Worm (Caenorhabditis elegans): ENCODE data around the gene C35D6.4.

The C35D6.4 gene

DNA sequence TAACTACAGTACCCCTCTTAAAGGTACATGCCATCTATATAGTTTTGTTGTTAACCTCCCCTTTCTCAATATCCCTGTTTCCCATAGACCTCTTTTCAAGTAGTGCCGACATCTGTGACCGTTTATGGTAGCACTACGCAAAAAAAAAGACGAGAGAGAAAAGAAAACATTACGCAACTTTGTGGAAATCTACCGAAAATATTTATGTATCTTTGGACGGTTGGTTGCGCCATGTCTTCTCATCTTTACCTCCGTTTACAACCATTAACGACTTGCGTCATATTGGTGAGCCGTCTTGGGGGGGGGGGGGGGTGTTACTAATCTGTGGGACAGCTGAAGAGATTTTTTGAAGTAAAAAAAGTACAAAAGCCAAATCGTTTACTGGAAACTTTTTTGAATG is 40.7 kb downstream of the C35D6.4 start:
- TF ChIP-seq ceh-13 (GFP tag; optimal IDR thresholded peaks at IDR 0.05) (no peak), B0310.2 (tag; optimal IDR thresholded peaks at IDR 0.05) (no peak), tbx-11 (GFP tag; IDR thresholded peaks at IDR 0.05) (no peak), ceh-36 (tag; optimal IDR thresholded peaks at IDR 0.05) (peak; percentile 28), tbx-37 (GFP tag; conservative IDR thresholded peaks at IDR 0.05) (no peak), hnd-1 (tag; optimal IDR thresholded peaks at IDR 0.05) (no peak)

DNA sequence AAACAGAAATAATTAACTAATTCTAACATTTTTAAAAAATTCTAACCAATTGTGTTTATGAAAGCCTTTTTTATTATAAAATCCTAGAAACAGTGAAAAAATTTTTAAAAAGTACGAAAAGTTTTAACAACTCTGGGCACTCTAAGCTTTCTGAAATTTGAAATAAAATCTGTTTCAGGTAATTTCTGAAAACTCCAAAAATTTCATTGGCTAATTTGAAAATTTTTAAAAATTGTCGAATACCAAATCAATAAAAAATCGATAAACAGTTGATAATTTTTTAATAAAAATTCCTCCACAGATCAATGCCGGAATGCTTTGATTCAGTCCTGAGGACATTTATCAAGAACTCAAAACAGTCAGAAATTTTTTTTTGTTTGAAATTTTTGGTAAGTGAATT is 42.9 kb downstream of the C35D6.4 start, which contains the start of gene Y65A5A.24:
Gene Y65A5A.24, plus strand, starts transcription at position 301 of the 400 bp plus-strand sequence.
- TF ChIP-seq ama-1 (optimal IDR thresholded peaks at IDR 0.05) (no peak), scrt-1 (GFP tag; IDR thresholded peaks at IDR 0.05) (no peak), F13C5.2 (tag; optimal IDR thresholded peaks at IDR 0.05) (no peak), pes-1 (GFP tag; IDR thresholded peaks at IDR 0.05) (no peak), hmbx-1 (tag; optimal IDR thresholded peaks at IDR 0.05) (no peak), hmg-4 (GFP tag; optimal IDR thresholded peaks at IDR 0.05) (no peak), aly-1 (tag; optimal IDR thresholded peaks at IDR 0.05) (no peak)

DNA sequence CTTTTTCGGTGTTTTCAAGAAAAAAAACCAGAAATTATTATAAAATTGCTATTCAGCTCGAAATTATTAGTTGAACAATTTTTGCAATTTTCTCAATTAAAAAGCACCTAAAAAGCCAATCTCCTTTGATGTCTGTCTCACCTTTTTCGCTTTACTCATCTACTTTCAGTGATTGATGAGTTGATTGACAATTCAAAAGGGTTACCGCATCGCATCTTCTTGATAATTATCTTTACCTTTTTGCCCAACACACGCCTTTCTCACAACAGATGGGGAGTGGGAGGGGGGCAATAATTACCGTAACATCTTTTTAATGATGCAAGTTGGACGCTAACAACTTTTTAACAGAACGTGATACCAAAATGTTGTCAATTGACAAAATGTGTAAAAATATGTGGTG is 45.9 kb downstream of the C35D6.4 start:
- TF ChIP-seq ama-1 (optimal IDR thresholded peaks at IDR 0.05): no peak
- no peak for TF ChIP-seq tbx-11 (GFP tag; IDR thresholded peaks at IDR 0.05)
- TF ChIP-seq tra-4 (tag; optimal IDR thresholded peaks at IDR 0.05): no peak
- TF ChIP-seq aly-1 (tag; optimal IDR thresholded peaks at IDR 0.05): no peak
- TF ChIP-seq hmg-4 (GFP tag; optimal IDR thresholded peaks at IDR 0.05): no peak
- no peak for TF ChIP-seq scrt-1 (GFP tag; IDR thresholded peaks at IDR 0.05)
- TF ChIP-seq hmbx-1 (tag; optimal IDR thresholded peaks at IDR 0.05): no peak
- no peak for TF ChIP-seq pes-1 (GFP tag; IDR thresholded peaks at IDR 0.05)
- TF ChIP-seq flt-1 (GFP tag; IDR thresholded peaks at IDR 0.05): no peak
- no peak for TF ChIP-seq ceh-13 (GFP tag; optimal IDR thresholded peaks at IDR 0.05)
- TF ChIP-seq tbx-37 (GFP tag; conservative IDR thresholded peaks at IDR 0.05): no peak
- TF ChIP-seq sea-1 (GFP tag; conservative IDR thresholded peaks at IDR 0.05): no peak
- no peak for TF ChIP-seq F13C5.2 (tag; optimal IDR thresholded peaks at IDR 0.05)
- no peak for TF ChIP-seq B0310.2 (tag; optimal IDR thresholded peaks at IDR 0.05)
- no peak for TF ChIP-seq ets-7 (tag; optimal IDR thresholded peaks at IDR 0.05)
- TF ChIP-seq ceh-36 (tag; optimal IDR thresholded peaks at IDR 0.05): no peak

DNA sequence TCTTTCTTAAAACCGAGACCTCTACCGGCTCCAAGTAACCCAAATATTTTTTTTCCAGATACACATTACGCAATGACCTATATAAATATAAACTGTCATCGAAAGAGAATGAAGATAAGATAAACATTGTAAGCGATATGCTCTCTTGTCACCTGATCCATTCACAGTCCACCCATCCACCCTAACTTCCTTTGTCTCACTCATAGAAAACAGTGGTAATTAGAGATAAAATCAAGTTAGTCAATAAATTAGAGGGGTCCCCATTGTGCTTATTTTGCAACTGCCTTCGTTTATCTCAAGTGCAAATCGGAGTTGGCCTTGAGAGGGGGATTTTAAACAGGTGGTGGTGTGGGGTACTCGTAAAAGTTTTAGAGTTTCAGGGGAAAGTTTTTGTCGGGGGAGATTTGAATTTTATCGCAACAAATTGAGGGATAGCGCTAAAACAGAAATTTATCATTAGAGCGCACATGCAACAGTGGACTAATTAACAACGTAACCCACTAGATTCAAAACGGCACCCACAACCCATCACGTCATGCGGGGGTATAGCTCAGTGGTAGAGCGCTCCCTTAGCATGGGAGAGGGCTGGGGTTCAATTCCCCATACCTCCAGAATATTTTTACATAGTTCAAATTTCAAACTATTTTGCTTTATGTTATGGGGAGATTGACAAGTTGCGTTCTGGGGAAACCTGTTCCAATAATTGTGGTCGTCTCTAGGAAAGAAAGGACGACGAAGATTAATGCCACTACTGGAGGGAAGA is 47.2 kb downstream of the C35D6.4 start:
- TF ChIP-seq tbx-11 (GFP tag; IDR thresholded peaks at IDR 0.05) (peak; percentile 68), hnd-1 (tag; optimal IDR thresholded peaks at IDR 0.05) (peak; percentile 15), ceh-36 (tag; optimal IDR thresholded peaks at IDR 0.05) (peak; percentile 72), aly-1 (tag; optimal IDR thresholded peaks at IDR 0.05) (peak; percentile 82), tbx-37 (GFP tag; conservative IDR thresholded peaks at IDR 0.05) (peak; percentile 66), B0310.2 (tag; optimal IDR thresholded peaks at IDR 0.05) (peak; percentile 75), flt-1 (GFP tag; IDR thresholded peaks at IDR 0.05) (peak; percentile 85), ets-7 (tag; optimal IDR thresholded peaks at IDR 0.05) (peak; percentile 41), ceh-13 (GFP tag; optimal IDR thresholded peaks at IDR 0.05) (peak; percentile 52), pes-1 (GFP tag; IDR thresholded peaks at IDR 0.05) (peak; percentile 90), tra-4 (tag; optimal IDR thresholded peaks at IDR 0.05) (peak; percentile 82), hmg-4 (GFP tag; optimal IDR thresholded peaks at IDR 0.05) (peak; percentile 90), ama-1 (optimal IDR thresholded peaks at IDR 0.05) (peak; percentile 74), hmbx-1 (tag; optimal IDR thresholded peaks at IDR 0.05) (no peak), sea-1 (GFP tag; conservative IDR thresholded peaks at IDR 0.05) (peak; percentile 80), scrt-1 (GFP tag; IDR thresholded peaks at IDR 0.05) (peak; percentile 82), F13C5.2 (tag; optimal IDR thresholded peaks at IDR 0.05) (peak; percentile 61)

DNA sequence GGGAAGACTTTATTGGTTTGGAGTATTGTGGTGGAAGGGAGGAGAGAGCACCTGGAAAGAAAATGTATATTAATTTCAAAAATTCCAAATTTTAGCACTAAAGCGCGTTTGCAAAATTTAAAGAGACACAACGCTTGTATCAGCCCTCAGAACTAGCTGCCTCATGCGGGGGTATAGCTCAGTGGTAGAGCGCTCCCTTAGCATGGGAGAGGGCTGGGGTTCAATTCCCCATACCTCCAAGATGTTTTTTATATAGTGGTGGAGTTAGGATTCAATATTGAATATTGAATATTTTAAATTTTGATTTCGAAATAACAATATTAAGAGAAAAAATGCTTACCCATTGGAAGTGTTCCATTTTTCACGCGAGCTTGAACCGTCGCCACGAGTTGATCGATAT is 48.2 kb downstream of the C35D6.4 start:
- peak; percentile 82 for TF ChIP-seq sea-1 (GFP tag; conservative IDR thresholded peaks at IDR 0.05)
- peak; percentile 66 for TF ChIP-seq ceh-36 (tag; optimal IDR thresholded peaks at IDR 0.05)
- no peak for TF ChIP-seq tra-4 (tag; optimal IDR thresholded peaks at IDR 0.05)
- peak; percentile 29 for TF ChIP-seq B0310.2 (tag; optimal IDR thresholded peaks at IDR 0.05)
- peak; percentile 22 for TF ChIP-seq hmg-4 (GFP tag; optimal IDR thresholded peaks at IDR 0.05)
- TF ChIP-seq pes-1 (GFP tag; IDR thresholded peaks at IDR 0.05): peak; percentile 87
- TF ChIP-seq hmbx-1 (tag; optimal IDR thresholded peaks at IDR 0.05): no peak
- peak; percentile 54 for TF ChIP-seq ama-1 (optimal IDR thresholded peaks at IDR 0.05)
- TF ChIP-seq scrt-1 (GFP tag; IDR thresholded peaks at IDR 0.05): peak; percentile 73
- TF ChIP-seq tbx-37 (GFP tag; conservative IDR thresholded peaks at IDR 0.05): peak; percentile 63
- no peak for TF ChIP-seq F13C5.2 (tag; optimal IDR thresholded peaks at IDR 0.05)
- peak; percentile 78 for TF ChIP-seq flt-1 (GFP tag; IDR thresholded peaks at IDR 0.05)
- TF ChIP-seq hnd-1 (tag; optimal IDR thresholded peaks at IDR 0.05): peak; percentile 48
- TF ChIP-seq ets-7 (tag; optimal IDR thresholded peaks at IDR 0.05): no peak
- TF ChIP-seq tbx-11 (GFP tag; IDR thresholded peaks at IDR 0.05): peak; percentile 67; the same call in 1 of the 2 replicates
- peak; percentile 68 for TF ChIP-seq ceh-13 (GFP tag; optimal IDR thresholded peaks at IDR 0.05)

DNA sequence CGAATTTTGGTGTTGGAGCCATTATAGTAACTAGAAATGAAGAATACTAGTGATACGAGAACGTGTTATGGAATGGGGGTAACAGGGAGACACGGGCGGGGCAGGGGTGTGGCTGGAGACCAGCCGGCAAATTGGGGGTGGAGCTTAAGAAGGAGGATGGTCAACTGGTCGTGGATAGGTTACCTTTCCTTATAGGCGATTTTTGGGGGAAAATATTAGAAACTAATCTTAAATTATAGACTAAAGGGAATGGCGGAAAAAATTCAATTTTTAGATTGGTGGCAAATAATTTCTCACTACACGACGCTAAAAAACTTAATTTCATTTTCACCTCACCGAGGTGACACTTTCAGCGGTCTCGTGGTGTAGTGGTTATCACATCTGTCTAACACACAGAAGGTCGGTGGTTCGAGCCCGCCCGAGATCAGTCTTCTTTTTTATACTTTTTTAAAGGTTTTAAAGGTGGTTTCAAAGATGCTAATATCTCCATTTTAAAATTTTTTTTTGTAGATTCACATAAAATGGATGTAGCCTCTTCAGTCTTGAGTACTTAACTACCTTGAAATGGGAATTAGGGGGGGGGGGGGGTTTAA is 49.1 kb downstream of the C35D6.4 start, which contains the start of gene Y65A5A.1:
Gene Y65A5A.1, minus strand, starts transcription at position 51 of the 593 bp plus-strand sequence.
- TF ChIP-seq flt-1 (GFP tag; IDR thresholded peaks at IDR 0.05): no peak
- no peak for TF ChIP-seq sea-1 (GFP tag; conservative IDR thresholded peaks at IDR 0.05)
- TF ChIP-seq B0310.2 (tag; optimal IDR thresholded peaks at IDR 0.05): no peak
- TF ChIP-seq tbx-37 (GFP tag; conservative IDR thresholded peaks at IDR 0.05): no peak
- TF ChIP-seq tra-4 (tag; optimal IDR thresholded peaks at IDR 0.05): no peak
